Worm (Caenorhabditis elegans): ENCODE results near the gene clc-31.
A peak's percentile ranks its signal among the peaks of the same experiment; 100 is the strongest.

Gene clc-31

ce11 chrII:305645-306044, 34.7 kb upstream of the clc-31 start, which contains the start of gene col-69:
Gene col-69 (minus strand): TSS chrII:305745.
- TF ChIP-seq ceh-88 (GFP tag; IDR thresholded peaks at IDR 0.05) (no peak), isw-1 (GFP tag; IDR thresholded peaks at IDR 0.05) (no peak), egl-13 (tag; optimal IDR thresholded peaks at IDR 0.05) (no peak), unc-98 (GFP tag; IDR thresholded peaks at IDR 0.05) (no peak), lir-3 (tag; optimal IDR thresholded peaks at IDR 0.05; ENCODE audit: poor library complexity) (no peak), efl-1 (optimal IDR thresholded peaks at IDR 0.05) (no peak), efl-1 (GFP tag; optimal IDR thresholded peaks at IDR 0.05 in 1 of 2) (peak in 1 of 2 experiments; percentile 17)

DNA sequence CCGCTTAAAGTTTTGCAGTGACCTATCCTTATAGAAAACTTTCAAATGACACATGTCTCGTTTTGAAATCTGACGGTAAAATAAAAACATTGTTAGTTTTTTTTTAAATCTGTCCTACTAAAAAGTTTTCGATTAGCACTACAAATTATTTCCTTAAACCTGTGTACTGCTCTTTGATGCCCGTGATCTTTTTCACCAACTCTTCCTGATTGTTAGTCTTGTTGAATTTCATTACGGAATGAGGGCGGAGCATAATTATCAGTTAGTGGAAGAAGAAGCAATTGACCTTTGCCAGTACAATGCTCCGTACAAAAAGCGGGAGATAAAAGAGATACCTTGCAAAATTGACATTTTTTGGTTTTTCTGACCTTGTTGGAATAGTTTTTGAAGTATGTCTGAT, 33.2 kb upstream of the clc-31 start, which contains the start of gene K01A2.4:
Gene K01A2.4, plus strand, starts transcription at position 301 of the 400 bp plus-strand sequence.
- TF ChIP-seq nhr-85 (tag) = no peak
- no peak for TF ChIP-seq alr-1 (tag; optimal IDR thresholded peaks at IDR 0.05; ENCODE audit: borderline replicate concordance)

DNA sequence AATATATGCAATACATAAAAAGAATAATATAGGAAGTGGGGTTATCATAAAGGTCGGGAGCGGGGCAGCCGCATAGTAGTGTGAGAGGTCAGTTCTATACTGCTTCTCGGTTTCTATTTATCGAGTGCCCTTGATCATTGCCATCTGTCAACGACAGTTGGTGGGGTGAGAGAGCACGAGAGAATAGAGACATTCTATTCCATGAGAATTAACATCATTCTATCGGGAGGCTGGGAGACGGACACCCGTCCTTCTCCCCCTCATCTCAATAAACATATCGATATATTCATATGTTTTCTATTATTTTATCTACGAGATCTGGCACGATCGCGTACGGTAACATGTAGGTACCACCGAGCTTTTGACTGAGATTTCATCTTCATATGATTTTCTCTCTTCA, 28.2 kb upstream of the clc-31 start, which contains the start of gene mps-2:
Gene mps-2, minus strand, starts transcription at position 101 of the 400 bp plus-strand sequence.
- TF ChIP-seq dsc-1 (tag; optimal IDR thresholded peaks at IDR 0.05) (peak; percentile 46), nhr-71 (tag; optimal IDR thresholded peaks at IDR 0.05) (peak; percentile 8)

ce11 chrII:313540-313939, 26.8 kb upstream of the clc-31 start:
- TF ChIP-seq snu-23 (GFP tag; optimal IDR thresholded peaks at IDR 0.05) (peak; percentile 14), lsy-2 (tag; optimal IDR thresholded peaks at IDR 0.05) (peak in 1 of 2 experiments; percentile 29), C34B4.2 (tag; optimal IDR thresholded peaks at IDR 0.05) (no peak), blmp-1 (tag; optimal IDR thresholded peaks at IDR 0.05) (peak; percentile 78), rnt-1 (tag; optimal IDR thresholded peaks at IDR 0.05) (peak; percentile 41), nhr-71 (tag; optimal IDR thresholded peaks at IDR 0.05) (peak; percentile 10), sup-37 (GFP tag; optimal IDR thresholded peaks at IDR 0.05) (no peak), nhr-85 (tag) (peak; percentile 53), ceh-82 (tag; optimal IDR thresholded peaks at IDR 0.05) (no peak), dsc-1 (tag; optimal IDR thresholded peaks at IDR 0.05) (peak; percentile 4), lin-14 (GFP tag; optimal IDR thresholded peaks at IDR 0.05) (peak; percentile 76), vab-15 (tag; optimal IDR thresholded peaks at IDR 0.05) (no peak), elt-2 (tag; optimal IDR thresholded peaks at IDR 0.05) (peak; percentile 57), efl-1 (optimal IDR thresholded peaks at IDR 0.05) (peak in 1 of 2 experiments; percentile 1), efl-1 (GFP tag; optimal IDR thresholded peaks at IDR 0.05 in 1 of 2) (no peak)

ce11 chrII:319459-319858, 20.9 kb upstream of the clc-31 start, which contains the start of gene far-7:
Gene far-7 (plus strand): TSS chrII:319789.
- TF ChIP-seq nhr-19 (GFP tag; conservative IDR thresholded peaks at IDR 0.05) (no peak), snpc-4 (tag; optimal IDR thresholded peaks at IDR 0.05) (no peak), elt-2 (tag; optimal IDR thresholded peaks at IDR 0.05) (no peak), jun-1 (tag; optimal IDR thresholded peaks at IDR 0.05) (no peak), unc-62 (GFP tag; optimal IDR thresholded peaks at IDR 0.05) (no peak), grh-1 (GFP tag; IDR thresholded peaks at IDR 0.05) (peak; percentile 36; the same call in 1 of the 2 replicates), ceh-90 (tag; optimal IDR thresholded peaks at IDR 0.05) (no peak), alr-1 (tag; optimal IDR thresholded peaks at IDR 0.05; ENCODE audit: borderline replicate concordance) (no peak), tbx-2 (tag; optimal IDR thresholded peaks at IDR 0.05) (peak; percentile 7), dpl-1 (GFP tag; optimal IDR thresholded peaks at IDR 0.05) (no peak), hlh-4 (tag; optimal IDR thresholded peaks at IDR 0.05) (no peak), nhr-237 (tag; optimal IDR thresholded peaks at IDR 0.05) (no peak), skn-1 (tag; optimal IDR thresholded peaks at IDR 0.05) (no peak), sptf-1 (tag; optimal IDR thresholded peaks at IDR 0.05) (no peak), ceh-82 (tag; optimal IDR thresholded peaks at IDR 0.05) (no peak), ama-1 (optimal IDR thresholded peaks at IDR 0.05) (peak; percentile 53), hlh-17 (GFP tag; optimal IDR thresholded peaks at IDR 0.05; ENCODE audit: borderline replicate concordance) (no peak), hpl-2 (GFP tag; optimal IDR thresholded peaks at IDR 0.05) (no peak), mep-1 (tag; optimal IDR thresholded peaks at IDR 0.05) (no peak), lin-14 (GFP tag; optimal IDR thresholded peaks at IDR 0.05) (peak; percentile 58), lin-35 (GFP tag; optimal IDR thresholded peaks at IDR 0.05) (peak in 1 of 2 experiments; percentile 41), tlp-1 (tag; optimal IDR thresholded peaks at IDR 0.05) (no peak), fkh-8 (tag; optimal IDR thresholded peaks at IDR 0.05) (no peak), efl-3 (GFP tag; optimal IDR thresholded peaks at IDR 0.05) (no peak), ztf-4 (tag; optimal IDR thresholded peaks at IDR 0.05) (no peak), ceh-63 (GFP tag; optimal IDR thresholded peaks at IDR 0.05) (no peak), C34B4.2 (tag; optimal IDR thresholded peaks at IDR 0.05) (no peak), unc-30 (tag; optimal IDR thresholded peaks at IDR 0.05) (no peak), nhr-90 (tag; optimal IDR thresholded peaks at IDR 0.05; ENCODE audit: poor library complexity) (peak; percentile 36)

Measured in whole organism, L1 larva.